Fruit fly (Drosophila melanogaster): ENCODE data around the gene mol.

DNA sequence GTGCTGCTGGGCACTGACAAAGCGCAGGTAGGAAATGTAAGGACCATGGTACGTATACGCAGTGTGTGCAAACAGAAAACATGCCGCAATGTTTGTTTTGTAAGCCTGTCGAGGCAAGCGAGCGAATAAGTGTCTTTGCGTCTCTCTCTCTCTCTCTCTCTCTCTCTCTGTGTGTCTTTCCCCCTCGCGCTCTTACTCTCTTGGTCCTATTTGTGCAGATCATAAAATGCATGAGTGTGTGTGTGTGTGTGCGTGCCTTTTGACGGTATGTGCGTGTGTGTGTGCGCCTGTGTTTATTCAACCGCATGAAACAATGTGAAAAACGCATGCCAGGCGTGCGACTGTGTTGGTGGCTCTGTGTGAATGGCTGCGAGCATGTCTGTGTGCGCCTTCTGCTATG, 16.2 kb upstream of the mol start:
- TF ChIP-seq ss (GFP tag; optimal IDR thresholded peaks at IDR 0.05), result peak in 1 of 2 experiments; percentile 7
- no peak for TF ChIP-seq CG1621 (tag; optimal IDR thresholded peaks at IDR 0.05)
- no peak for TF ChIP-seq Lpt (GFP tag; optimal IDR thresholded peaks at IDR 0.05)
- no peak for TF ChIP-seq CG9139 (GFP tag; optimal IDR thresholded peaks at IDR 0.05)
- no peak for TF ChIP-seq CG6854 (GFP tag; optimal IDR thresholded peaks at IDR 0.05)
- no peak for TF ChIP-seq CG8119 (GFP tag; IDR thresholded peaks at IDR 0.05)
- TF ChIP-seq Sox14 (GFP tag; optimal IDR thresholded peaks at IDR 0.05), result no peak
- no peak for TF ChIP-seq CG6792 (GFP tag; optimal IDR thresholded peaks at IDR 0.05)
- TF ChIP-seq Hr4 (GFP tag; optimal IDR thresholded peaks at IDR 0.05), result no peak
- no peak for TF ChIP-seq net (GFP tag; optimal IDR thresholded peaks at IDR 0.05)
- TF ChIP-seq OdsH (GFP tag; optimal IDR thresholded peaks at IDR 0.05), result no peak
- TF ChIP-seq fd85E (GFP tag; optimal IDR thresholded peaks at IDR 0.05), result no peak

All from whole organism, prepupa.